Worm (Caenorhabditis elegans) whole organism, late embryonic: ENCODE data around the gene stc-1.
A peak's percentile ranks its signal among the peaks of the same experiment; 100 is the strongest.

ENCODE experiments used
- C08G9.2 ChIP-seq: sonication (generic microtip); optimal IDR thresholded peaks from 2 replicates; lab custom pipeline; 2016; ENCODE audit warnings: mild to moderate bottlenecking, missing genetic modification characterization, moderate library complexity, missing compliant biosample characterization
- C38D4.7 ChIP-seq: fragments of 200-800 bp; sonication (Bioruptor generic); optimal IDR thresholded peaks from 2 replicates; lab custom pipeline; 2018; ENCODE audit warnings: mild to moderate bottlenecking, missing genetic modification characterization, moderate library complexity, missing compliant biosample characterization
- F13H6.1 ChIP-seq: sonication (generic microtip); optimal IDR thresholded peaks from 2 replicates; lab custom pipeline; 2016; ENCODE audit warnings: missing genetic modification characterization, missing compliant biosample characterization
- K02D7.2 ChIP-seq: sonication (generic microtip); optimal IDR thresholded peaks from 2 replicates; lab custom pipeline; 2017; ENCODE audit warnings: mild to moderate bottlenecking, missing genetic modification characterization, missing compliant biosample characterization
- T23F11.4 ChIP-seq: fragments of 200-800 bp; sonication (Bioruptor generic); optimal IDR thresholded peaks from 2 replicates; lab custom pipeline; 2018; ENCODE audit warnings: mild to moderate bottlenecking, missing genetic modification characterization, missing compliant biosample characterization
- ahr-1 ChIP-seq: sonication (generic microtip); optimal IDR thresholded peaks from 2 replicates; lab custom pipeline; 2016; ENCODE audit warnings: missing genetic modification characterization, missing compliant biosample characterization
- ceh-14 ChIP-seq: sonication (generic microtip); optimal IDR thresholded peaks from 2 replicates; lab custom pipeline; 2016; ENCODE audit warnings: missing genotype, missing genetic modification characterization, missing compliant biosample characterization
- ceh-18 ChIP-seq: sonication (generic microtip); optimal IDR thresholded peaks from 2 replicates; lab custom pipeline; 2016; ENCODE audit warnings: missing genetic modification characterization, missing compliant biosample characterization
- ceh-19 ChIP-seq: fragments of 200-800 bp; sonication (Bioruptor generic); optimal IDR thresholded peaks from 2 replicates; lab custom pipeline; 2018; ENCODE audit warnings: mild to moderate bottlenecking, missing genetic modification characterization, missing compliant biosample characterization
- ceh-22 ChIP-seq: sonication (generic microtip); optimal IDR thresholded peaks from 2 replicates; lab custom pipeline; 2017; ENCODE audit warnings: missing biosample characterization, missing genetic modification characterization
- ceh-24 ChIP-seq: sonication (generic microtip); optimal IDR thresholded peaks from 2 replicates; lab custom pipeline; 2016; ENCODE audit warnings: mild to moderate bottlenecking, missing genetic modification characterization, missing compliant biosample characterization
- ceh-31 ChIP-seq: sonication (generic microtip); optimal IDR thresholded peaks from 2 replicates; lab custom pipeline; 2016; ENCODE audit warnings: missing genetic modification characterization, missing compliant biosample characterization
- ceh-34 ChIP-seq: sonication (generic microtip); optimal IDR thresholded peaks from 2 replicates; lab custom pipeline; 2016; ENCODE audit warnings: mild to moderate bottlenecking, missing genetic modification characterization, missing compliant biosample characterization
- ceh-48 ChIP-seq: sonication (generic microtip); optimal IDR thresholded peaks from 2 replicates; lab custom pipeline; 2016; ENCODE audit warnings: missing genetic modification characterization, inconsistent platforms, missing compliant biosample characterization
- ceh-6 ChIP-seq: fragments of 200-800 bp; sonication (Bioruptor generic); optimal IDR thresholded peaks from 2 replicates; lab custom pipeline; 2018; ENCODE audit warnings: mild to moderate bottlenecking, missing genetic modification characterization, missing compliant biosample characterization
- dmd-4 ChIP-seq: sonication (generic microtip); optimal IDR thresholded peaks from 2 replicates; lab custom pipeline; 2016; ENCODE audit warnings: borderline replicate concordance, missing genetic modification characterization, missing compliant biosample characterization
- elt-2 ChIP-seq: sonication (generic microtip); optimal IDR thresholded peaks from 2 replicates; lab custom pipeline; 2016; ENCODE audit warnings: missing genetic modification reagents, missing genetic modification characterization, missing compliant biosample characterization
- elt-4 ChIP-seq: sonication (generic microtip); optimal IDR thresholded peaks from 2 replicates; lab custom pipeline; 2016; ENCODE audit warnings: missing genetic modification characterization, missing compliant biosample characterization
- ets-4 ChIP-seq: sonication (generic microtip); optimal IDR thresholded peaks from 2 replicates; lab custom pipeline; 2016; ENCODE audit warnings: missing genetic modification characterization, missing compliant biosample characterization
- fkh-10 ChIP-seq: fragments of 150-350 bp; optimal IDR thresholded peaks from 2 replicates; lab custom pipeline; 2014; ENCODE audit warnings: missing biosample characterization, missing genetic modification reagents, missing genetic modification characterization
- fkh-6 ChIP-seq: sonication (generic microtip); optimal IDR thresholded peaks from 2 replicates; lab custom pipeline; 2016; ENCODE audit warnings: missing genetic modification characterization, missing compliant biosample characterization
- hlh-13 ChIP-seq: fragments of 200-800 bp; sonication (Bioruptor generic); optimal IDR thresholded peaks from 2 replicates; lab custom pipeline; 2018; ENCODE audit warnings: mild to moderate bottlenecking, missing genetic modification characterization, missing compliant biosample characterization
- hlh-30 ChIP-seq: sonication (generic microtip); optimal IDR thresholded peaks from 2 replicates; lab custom pipeline; 2017; ENCODE audit warnings: antibody characterized with exemption, missing genetic modification characterization, missing compliant biosample characterization; ENCODE audit not compliant: insufficient read depth
- hlh-6 ChIP-seq: sonication (generic microtip); optimal IDR thresholded peaks from 2 replicates; lab custom pipeline; 2016; ENCODE audit warnings: missing genotype, missing genetic modification characterization, missing compliant biosample characterization
- lin-11 ChIP-seq: fragments of 200-800 bp; sonication (Bioruptor generic); optimal IDR thresholded peaks from 2 replicates; lab custom pipeline; 2018; ENCODE audit warnings: mild to moderate bottlenecking, missing genetic modification characterization, missing compliant biosample characterization
- mec-3 ChIP-seq: sonication (generic microtip); optimal IDR thresholded peaks from 2 replicates; lab custom pipeline; 2016; ENCODE audit warnings: borderline replicate concordance, missing genetic modification characterization, missing compliant biosample characterization
- nfya-1 ChIP-seq: sonication (generic microtip); optimal IDR thresholded peaks from 2 replicates; lab custom pipeline; 2017; ENCODE audit warnings: missing genetic modification characterization, mild to moderate bottlenecking, missing compliant biosample characterization, antibody characterized with exemption, moderate library complexity
- npax-4 ChIP-seq: sonication (generic microtip); optimal IDR thresholded peaks from 2 replicates; lab custom pipeline; 2016; ENCODE audit warnings: missing genetic modification characterization, missing compliant biosample characterization
- odd-2 ChIP-seq: sonication (generic microtip); optimal IDR thresholded peaks from 2 replicates; lab custom pipeline; 2017; ENCODE audit warnings: antibody characterized with exemption, mild to moderate bottlenecking, missing genetic modification characterization, missing compliant biosample characterization
- pag-3 ChIP-seq: sonication (generic microtip); optimal IDR thresholded peaks from 2 replicates; lab custom pipeline; 2016; ENCODE audit warnings: missing compliant biosample characterization, missing genetic modification characterization, borderline replicate concordance
- pat-9 ChIP-seq: fragments of 200-800 bp; sonication (Bioruptor generic); optimal IDR thresholded peaks from 2 replicates; lab custom pipeline; 2018; ENCODE audit warnings: mild to moderate bottlenecking, missing genetic modification characterization, moderate library complexity, missing compliant biosample characterization
- pha-2 ChIP-seq: sonication (generic microtip); optimal IDR thresholded peaks from 2 replicates; lab custom pipeline; 2017; ENCODE audit warnings: mild to moderate bottlenecking, missing genetic modification characterization, missing compliant biosample characterization
- pha-4 ChIP-seq: fragments of 150-350 bp; optimal IDR thresholded peaks from 2 replicates; lab custom pipeline; 2018; ENCODE audit warnings: missing biosample characterization, missing genetic modification reagents, missing genetic modification characterization
- pqm-1 ChIP-seq: sonication (generic microtip); optimal IDR thresholded peaks from 2 replicates; lab custom pipeline; 2016; ENCODE audit warnings: missing genetic modification characterization, missing compliant biosample characterization
- pros-1 ChIP-seq: fragments of 150-350 bp; optimal IDR thresholded peaks from 2 replicates; lab custom pipeline; 2014; ENCODE audit warnings: missing biosample characterization, missing genetic modification reagents, missing genetic modification characterization
- ref-2 ChIP-seq: sonication (generic microtip); optimal IDR thresholded peaks from 2 replicates; lab custom pipeline; 2016; ENCODE audit warnings: missing genetic modification characterization, missing compliant biosample characterization
- rnt-1 ChIP-seq: sonication (generic microtip); optimal IDR thresholded peaks from 2 replicates; lab custom pipeline; 2016; ENCODE audit warnings: missing genetic modification characterization, missing compliant biosample characterization
- sdc-2 ChIP-seq: sonication (generic microtip); optimal IDR thresholded peaks from 2 replicates; lab custom pipeline; 2016; ENCODE audit warnings: missing genotype, missing genetic modification characterization, missing compliant biosample characterization
- sox-2 ChIP-seq: fragments of 200-800 bp; sonication (Bioruptor generic); IDR thresholded peaks from 2 replicates; pipeline ENCODE4 v1.3.6; 2022; ENCODE audit warnings: missing genetic modification reagents, missing genetic modification characterization, missing compliant biosample characterization
- tbx-2 ChIP-seq: sonication (generic microtip); optimal IDR thresholded peaks from 2 replicates; lab custom pipeline; 2016; ENCODE audit warnings: missing genetic modification characterization, missing compliant biosample characterization
- unc-3 ChIP-seq, 2 experiments: fragments of 200-800 bp in 1 of 2; sonication (Bioruptor generic) in 1 of 2; sonication (generic microtip) in 1 of 2; conservative IDR thresholded peaks in 1 of 2; optimal IDR thresholded peaks in 1 of 2; 2 replicates each; pipeline versions ENCODE4 v1.3.6 to Lab custom; 2016 to 2022; ENCODE audit warnings: missing compliant biosample characterization in 2 of 2, missing genetic modification characterization in 2 of 2, missing genetic modification reagents in 1 of 2
- unc-55 ChIP-seq: sonication (generic microtip); optimal IDR thresholded peaks from 2 replicates; lab custom pipeline; 2017; ENCODE audit warnings: missing biosample characterization, missing genetic modification reagents, missing genetic modification characterization
- unc-86 ChIP-seq: sonication (generic microtip); optimal IDR thresholded peaks from 2 replicates; lab custom pipeline; 2016; ENCODE audit warnings: missing genetic modification characterization, missing compliant biosample characterization
- ztf-16 ChIP-seq: sonication (generic microtip); optimal IDR thresholded peaks from 2 replicates; lab custom pipeline; 2017; ENCODE audit warnings: missing genetic modification characterization, missing compliant biosample characterization

Gene stc-1

ce11 chrII:8540412-8540811 is 25.5 kb downstream of the stc-1 start, which contains the start of gene pqn-73:
TSS of gene pqn-73 (plus strand) at chrII:8540712.
- no peak for TF ChIP-seq sdc-2 (tag; lab: Kevin White, UChicago)
- no peak for TF ChIP-seq ceh-24 (tag; lab: Kevin White, UChicago)
- no peak for TF ChIP-seq ceh-6
- TF ChIP-seq ceh-18 (tag; lab: Kevin White, UChicago), result no peak
- TF ChIP-seq F13H6.1 (tag; lab: Kevin White, UChicago), result no peak
- no peak for TF ChIP-seq elt-2 (tag; lab: Kevin White, UChicago)
- TF ChIP-seq pha-4 (tag; lab: Kevin White, UChicago), result no peak
- no peak for TF ChIP-seq ceh-22 (tag; lab: Kevin White, UChicago)
- no peak for TF ChIP-seq hlh-6
- no peak for TF ChIP-seq T23F11.4 (GFP tag; lab: Kevin White, UChicago)
- no peak for TF ChIP-seq odd-2 (tag; lab: Kevin White, UChicago)
- TF ChIP-seq dmd-4 (tag; lab: Kevin White, UChicago), result no peak
- no peak for TF ChIP-seq ahr-1 (tag; lab: Kevin White, UChicago)
- TF ChIP-seq nfya-1, result no peak
- TF ChIP-seq fkh-10, result no peak

DNA sequence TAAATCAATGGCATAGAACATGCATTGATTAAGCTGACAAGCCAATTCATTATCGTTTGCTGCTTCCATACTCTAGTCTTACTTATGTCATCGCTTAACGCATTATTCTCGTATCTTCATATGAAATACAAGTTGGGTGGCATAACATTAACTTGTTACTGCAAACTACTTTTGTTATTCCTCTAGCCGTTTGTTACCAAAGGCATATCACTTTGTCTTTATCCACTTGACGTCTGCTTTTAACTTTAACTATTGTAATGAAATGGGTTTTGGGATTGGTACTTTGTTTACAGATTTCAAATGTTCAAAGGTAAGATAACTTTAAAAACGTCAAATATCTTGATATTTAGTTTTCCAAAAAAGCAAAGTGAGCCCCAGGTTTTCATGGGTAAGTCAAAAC is 29.9 kb downstream of the stc-1 start, which contains the start of gene W01C9.2:
Gene W01C9.2, plus strand, starts transcription at position 301 of the 400 bp plus-strand sequence.
- TF ChIP-seq C08G9.2 (tag; lab: Kevin White, UChicago), result no peak
- TF ChIP-seq elt-4 (tag; lab: Kevin White, UChicago), result no peak
- TF ChIP-seq unc-3 (GFP tag; conservative IDR thresholded peaks at IDR 0.05; lab: Robert Waterston, UW), result no peak
- no peak for TF ChIP-seq unc-3 (tag; optimal IDR thresholded peaks at IDR 0.05; lab: Kevin White, UChicago)
- TF ChIP-seq C38D4.7 (GFP tag; lab: Kevin White, UChicago), result no peak
- TF ChIP-seq fkh-6 (tag; lab: Kevin White, UChicago), result no peak
- no peak for TF ChIP-seq mec-3
- no peak for TF ChIP-seq ahr-1 (tag; lab: Kevin White, UChicago)
- TF ChIP-seq rnt-1, result no peak

ce11 chrII:8532015-8532414 is 33.9 kb downstream of the stc-1 start:
- no peak for TF ChIP-seq K02D7.2 (tag; lab: Kevin White, UChicago)
- no peak for TF ChIP-seq rnt-1
- no peak for TF ChIP-seq T23F11.4 (GFP tag; lab: Kevin White, UChicago)
- TF ChIP-seq unc-55 (GFP tag; lab: Kevin White, UChicago), result no peak
- no peak for TF ChIP-seq pros-1 (tag; lab: Kevin White, UChicago)
- TF ChIP-seq hlh-6, result no peak
- no peak for TF ChIP-seq hlh-30
- no peak for TF ChIP-seq C38D4.7 (GFP tag; lab: Kevin White, UChicago)
- no peak for TF ChIP-seq pqm-1 (tag; lab: Kevin White, UChicago)
- no peak for TF ChIP-seq F13H6.1 (tag; lab: Kevin White, UChicago)
- peak; percentile 48 for TF ChIP-seq tbx-2 (tag; lab: Kevin White, UChicago)
- no peak for TF ChIP-seq ztf-16 (tag; lab: Kevin White, UChicago)
- TF ChIP-seq pag-3 (tag; lab: Kevin White, UChicago), result no peak
- TF ChIP-seq ref-2, result no peak
- TF ChIP-seq npax-4, result no peak
- TF ChIP-seq lin-11 (tag; lab: Kevin White, UChicago), result no peak
- TF ChIP-seq ceh-48 (tag; lab: Kevin White, UChicago), result no peak
- no peak for TF ChIP-seq ceh-19 (GFP tag; lab: Kevin White, UChicago)
- no peak for TF ChIP-seq sox-2 (GFP tag; lab: Robert Waterston, UW)
- no peak for TF ChIP-seq hlh-13 (GFP tag; lab: Kevin White, UChicago)
- TF ChIP-seq ets-4 (tag; lab: Kevin White, UChicago), result no peak
- no peak for TF ChIP-seq fkh-10
- TF ChIP-seq odd-2 (tag; lab: Kevin White, UChicago), result no peak
- TF ChIP-seq ceh-6, result no peak
- TF ChIP-seq ceh-14, result no peak
- TF ChIP-seq elt-4 (tag; lab: Kevin White, UChicago), result no peak
- TF ChIP-seq pha-2, result peak; percentile 16
- TF ChIP-seq ceh-31 (tag; lab: Kevin White, UChicago), result peak; percentile 8
- TF ChIP-seq ceh-34 (tag; lab: Kevin White, UChicago), result peak; percentile 65
- TF ChIP-seq nfya-1, result peak; percentile 51
- no peak for TF ChIP-seq pat-9 (tag; lab: Kevin White, UChicago)
- TF ChIP-seq unc-86, result no peak
